Fruit fly (Drosophila melanogaster) whole organism, adult: ENCODE results near the gene SK.

Experiments used
- CG12768 ChIP-seq: fragments of 200-800 bp; sonication (Bioruptor generic); optimal IDR thresholded peaks from 2 replicates; lab custom pipeline; 2017; ENCODE audit warnings: missing biosample characterization, missing genetic modification characterization, mild to moderate bottlenecking, moderate library complexity, missing genetic modification reagents
- CG33017 ChIP-seq: fragments of 200-800 bp; sonication (Bioruptor generic); optimal IDR thresholded peaks from 2 replicates; lab custom pipeline; 2018; ENCODE audit warnings: missing biosample characterization, mild to moderate bottlenecking, missing genetic modification characterization, moderate library complexity
- CG5204 ChIP-seq: fragments of 200-800 bp; sonication (Bioruptor generic); optimal IDR thresholded peaks from 2 replicates; lab custom pipeline; 2016; ENCODE audit warnings: missing biosample characterization, missing genetic modification characterization
- Clk ChIP-seq: fragments of 200-800 bp; sonication (Bioruptor generic); optimal IDR thresholded peaks from 2 replicates; lab custom pipeline; 2017; ENCODE audit warnings: missing biosample characterization, missing genetic modification characterization
- Hr96 ChIP-seq: fragments of 200-800 bp; sonication (Bioruptor generic); optimal IDR thresholded peaks from 2 replicates; lab custom pipeline; 2016; ENCODE audit warnings: missing biosample characterization, missing genetic modification characterization
- Mnt ChIP-seq: fragments of 200-800 bp; sonication (Bioruptor generic); optimal IDR thresholded peaks from 2 replicates; lab custom pipeline; 2016; ENCODE audit warnings: missing biosample characterization, mild to moderate bottlenecking, missing genetic modification characterization
- bab1 ChIP-seq: fragments of 200-800 bp; sonication (Bioruptor generic); optimal IDR thresholded peaks from 3 replicates; lab custom pipeline; 2019; ENCODE audit warnings: missing biosample characterization, mild to moderate bottlenecking, missing genetic modification characterization, moderate library complexity
- cnc ChIP-seq, 2 experiments: fragments of >200 bp; optimal IDR thresholded peaks; 2 replicates each; lab custom pipeline; 2017
- kay ChIP-seq: fragments of 200-800 bp; sonication (Bioruptor generic); peaks from one replicate; lab custom pipeline; 2016; ENCODE audit warnings: missing biosample characterization, missing genetic modification characterization, borderline replicate concordance
- ovo ChIP-seq: fragments of 200-800 bp; sonication (Bioruptor generic); optimal IDR thresholded peaks from 2 replicates; lab custom pipeline; 2016; ENCODE audit warnings: missing biosample characterization, missing genetic modification characterization
- tj ChIP-seq: fragments of 200-800 bp; sonication (Bioruptor generic); optimal IDR thresholded peaks from 3 replicates; lab custom pipeline; 2017; ENCODE audit warnings: missing biosample characterization, mild to moderate bottlenecking, missing genetic modification characterization, moderate library complexity
- toe ChIP-seq: fragments of 200-800 bp; sonication (Bioruptor generic); optimal IDR thresholded peaks from 2 replicates; lab custom pipeline; 2016; ENCODE audit warnings: missing biosample characterization, missing genetic modification characterization

DNA sequence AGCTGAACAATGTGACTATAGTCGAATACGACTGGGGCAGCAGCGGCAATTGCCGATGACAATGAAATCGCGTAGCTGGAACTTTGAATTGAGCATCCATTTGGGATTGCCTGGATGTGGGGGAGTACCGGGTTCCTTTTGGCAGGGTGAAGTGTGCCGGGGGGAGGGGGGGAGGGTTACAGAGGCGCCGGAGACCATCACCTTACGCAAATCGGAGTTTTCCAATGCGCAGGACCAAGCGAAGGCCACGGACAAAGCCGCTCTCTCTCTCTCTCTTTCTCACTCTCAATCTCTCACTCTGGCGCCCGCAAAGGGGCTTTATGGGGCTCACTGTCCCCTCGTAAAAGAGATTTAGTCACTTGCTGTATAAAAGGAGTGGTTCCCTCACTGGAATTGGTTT, 23.1 kb downstream of the SK start:
- no peak for TF ChIP-seq ovo (GFP tag; lab: Kevin White, UChicago)
- TF ChIP-seq toe (GFP tag; lab: Kevin White, UChicago): no peak
- no peak for TF ChIP-seq CG5204 (GFP tag; lab: Kevin White, UChicago)
- no peak for TF ChIP-seq kay (GFP tag; lab: Kevin White, UChicago)
- no peak for TF ChIP-seq CG12768 (GFP tag; lab: Kevin White, UChicago)
- no peak for TF ChIP-seq tj (GFP tag; lab: Kevin White, UChicago)
- no peak for TF ChIP-seq Mnt (GFP tag; lab: Kevin White, UChicago)
- TF ChIP-seq cnc (optimal IDR thresholded peaks at IDR 0.05; lab: Kevin White, UChicago): no peak
- TF ChIP-seq bab1: no peak
- TF ChIP-seq Hr96 (GFP tag; lab: Kevin White, UChicago): no peak
- TF ChIP-seq Clk (GFP tag; lab: Kevin White, UChicago): no peak
- TF ChIP-seq CG33017 (tag; lab: Kevin White, UChicago): no peak
